Worm (Caenorhabditis elegans): ENCODE measurements around the gene rft-1.

- no peak for TF ChIP-seq fkh-10 (GFP tag; optimal IDR thresholded peaks at IDR 0.05)
- no peak for TF ChIP-seq irx-1 (tag; optimal IDR thresholded peaks at IDR 0.05)
- no peak for TF ChIP-seq elt-3 (tag; optimal IDR thresholded peaks at IDR 0.05)
- no peak for TF ChIP-seq rnt-1 (tag; optimal IDR thresholded peaks at IDR 0.05)
- TF ChIP-seq egl-13 (tag; optimal IDR thresholded peaks at IDR 0.05) = no peak
- TF ChIP-seq nhr-11 (tag; optimal IDR thresholded peaks at IDR 0.05) = no peak
- TF ChIP-seq ztf-11 (tag; optimal IDR thresholded peaks at IDR 0.05) = no peak
- TF ChIP-seq F16B12.6 (tag; optimal IDR thresholded peaks at IDR 0.05) = no peak
- TF ChIP-seq skn-1 (tag; optimal IDR thresholded peaks at IDR 0.05) = no peak
- TF ChIP-seq C16A3.4 (tag; optimal IDR thresholded peaks at IDR 0.05) = no peak
These were observed 11.6 kb upstream of the rft-1 start, which contains the start of gene gnrr-5 for ce11 chrV:4454634-4455033.
